Fruit fly (Drosophila melanogaster): ENCODE data around the gene Prp16.
A peak's percentile ranks its signal among the peaks of the same experiment; 100 is the strongest.

Gene Prp16

dm6 chrX:14218045-14218483 is 16.9 kb downstream of the Prp16 start (continued):
- TF ChIP-seq Ets96B (tag; optimal IDR thresholded peaks at IDR 0.05) (peak; percentile 97), net (GFP tag; optimal IDR thresholded peaks at IDR 0.05) (peak; percentile 97), Gug (GFP tag; IDR thresholded peaks at IDR 0.05) (peak; percentile 93), Hr38 (GFP tag; optimal IDR thresholded peaks at IDR 0.05) (no peak), CG9139 (GFP tag; optimal IDR thresholded peaks at IDR 0.05) (peak; percentile 96), CG4318 (GFP tag; optimal IDR thresholded peaks at IDR 0.05) (peak; percentile 89), Met (GFP tag; optimal IDR thresholded peaks at IDR 0.05) (peak; percentile 98), dsx (GFP tag; optimal IDR thresholded peaks at IDR 0.05; ENCODE audit: poor library complexity, severe bottlenecking) (peak; percentile 97)

- TF ChIP-seq salr (GFP tag; optimal IDR thresholded peaks at IDR 0.05) (no peak), Eip78C (GFP tag) (peak; percentile 49), CG6276 (GFP tag; optimal IDR thresholded peaks at IDR 0.05) (no peak), CG11762 (GFP tag; optimal IDR thresholded peaks at IDR 0.05; ENCODE audit: insufficient read depth) (no peak), cyc (GFP tag; optimal IDR thresholded peaks at IDR 0.05) (no peak), CG7368 (GFP tag; optimal IDR thresholded peaks at IDR 0.05) (no peak)
These were observed 20.0 kb downstream of the Prp16 start for dm6 chrX:14221182-14221581.

- no peak for TF ChIP-seq Eip93F (GFP tag; optimal IDR thresholded peaks at IDR 0.05)
- no peak for TF ChIP-seq svp (GFP tag)
- TF ChIP-seq Lpt (GFP tag; optimal IDR thresholded peaks at IDR 0.05): no peak
- TF ChIP-seq Sox15 (GFP tag; optimal IDR thresholded peaks at IDR 0.05): no peak
- no peak for TF ChIP-seq Blimp-1 (GFP tag; optimal IDR thresholded peaks at IDR 0.05)
- no peak for TF ChIP-seq CG6792 (GFP tag; optimal IDR thresholded peaks at IDR 0.05)
- no peak for TF ChIP-seq fd59A (GFP tag; optimal IDR thresholded peaks at IDR 0.05)
- TF ChIP-seq CG8319 (GFP tag; optimal IDR thresholded peaks at IDR 0.05): no peak
- TF ChIP-seq CG6808 (GFP tag; optimal IDR thresholded peaks at IDR 0.05): no peak
- TF ChIP-seq CG3919 (GFP tag; optimal IDR thresholded peaks at IDR 0.05): no peak
- no peak for TF ChIP-seq fkh (GFP tag; optimal IDR thresholded peaks at IDR 0.05)
- TF ChIP-seq CG8632 (GFP tag; optimal IDR thresholded peaks at IDR 0.05): no peak
- no peak for TF ChIP-seq Ets21C (GFP tag; optimal IDR thresholded peaks at IDR 0.05)
- no peak for TF ChIP-seq achi (GFP tag; optimal IDR thresholded peaks at IDR 0.05)
- TF ChIP-seq CG32006 (GFP tag; optimal IDR thresholded peaks at IDR 0.05): no peak
- no peak for TF ChIP-seq vri (GFP tag; optimal IDR thresholded peaks at IDR 0.05)
These were observed 20.8 kb downstream of the Prp16 start for dm6 chrX:14221995-14222394.

- TF ChIP-seq CG4318 (GFP tag; optimal IDR thresholded peaks at IDR 0.05): no peak
- no peak for TF ChIP-seq CG6854 (GFP tag; optimal IDR thresholded peaks at IDR 0.05)
- no peak for TF ChIP-seq CG11902 (GFP tag; optimal IDR thresholded peaks at IDR 0.05)
- no peak for TF ChIP-seq Eip93F (GFP tag; optimal IDR thresholded peaks at IDR 0.05)
- TF ChIP-seq salr (GFP tag; optimal IDR thresholded peaks at IDR 0.05): no peak
- TF ChIP-seq fkh (GFP tag; optimal IDR thresholded peaks at IDR 0.05): no peak
- no peak for TF ChIP-seq cyc (GFP tag; optimal IDR thresholded peaks at IDR 0.05)
- TF ChIP-seq CG6808 (GFP tag; optimal IDR thresholded peaks at IDR 0.05): no peak
- no peak for TF ChIP-seq Ets21C (GFP tag; optimal IDR thresholded peaks at IDR 0.05)
- TF ChIP-seq CG15336 (GFP tag; IDR thresholded peaks at IDR 0.05): no peak
- TF ChIP-seq Sox14 (GFP tag; optimal IDR thresholded peaks at IDR 0.05): no peak
- TF ChIP-seq CG10669 (GFP tag; optimal IDR thresholded peaks at IDR 0.05): no peak
- TF ChIP-seq CG6792 (GFP tag; optimal IDR thresholded peaks at IDR 0.05): no peak
- no peak for TF ChIP-seq CG1621 (tag; optimal IDR thresholded peaks at IDR 0.05)
- no peak for TF ChIP-seq OdsH (GFP tag; optimal IDR thresholded peaks at IDR 0.05)
- TF ChIP-seq ss (GFP tag; optimal IDR thresholded peaks at IDR 0.05): no peak
- no peak for TF ChIP-seq dac (GFP tag; optimal IDR thresholded peaks at IDR 0.05)
- TF ChIP-seq achi (GFP tag; optimal IDR thresholded peaks at IDR 0.05): no peak
- no peak for TF ChIP-seq CG6276 (GFP tag; optimal IDR thresholded peaks at IDR 0.05)
These were observed 24.5 kb downstream of the Prp16 start, which contains the start of gene CG11674 for dm6 chrX:14225665-14226064. Gene CG11674, minus strand, starts transcription at chrX:14225879.

Data from whole organism, prepupa.